Comparison of ENCODE assay signal across 5 worm cellular contexts in the genomic region with DNA sequence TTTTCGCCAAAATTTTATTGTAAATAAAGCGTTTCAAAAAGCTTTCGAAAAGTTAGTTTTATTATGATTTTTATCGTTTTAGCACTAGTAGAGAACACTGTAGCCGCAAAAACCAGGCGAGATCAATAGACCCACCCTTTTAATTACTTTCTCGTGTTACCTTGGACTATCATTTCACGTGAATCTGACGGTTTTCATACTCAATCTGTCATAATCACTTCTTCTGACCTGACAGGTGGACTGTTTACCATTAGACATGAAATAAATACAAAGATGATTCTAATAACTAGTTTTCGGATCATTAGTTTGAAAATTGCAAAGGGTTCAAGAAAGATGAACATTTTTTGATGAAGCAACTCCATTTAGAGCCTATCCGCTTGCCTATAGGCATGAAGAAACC.
TF ChIP-seq lines count a peak whose summit lies in the region.

No protein-coding gene starts in this region.

TF ChIP-seq in whole organism, L1 larva, 84 proteins besides CTCF, POLR2A, EP300 and RAD21:
- TF ChIP-seq lin-14 (GFP tag; optimal IDR thresholded peaks at IDR 0.05; lab: Kevin White, UChicago) (peak; percentile 46), lsy-2 (tag; optimal IDR thresholded peaks at IDR 0.05; lab: Kevin White, UChicago) (peak in 1 of 2 experiments; percentile 2), nhr-19 (GFP tag; conservative IDR thresholded peaks at IDR 0.05; lab: Robert Waterston, UW) (peak; percentile 40), lin-35 (GFP tag; optimal IDR thresholded peaks at IDR 0.05; lab: Kevin White, UChicago) (peak in 1 of 2 experiments; percentile 56), nhr-47 (tag; optimal IDR thresholded peaks at IDR 0.05; lab: Kevin White, UChicago) (no peak), nhr-85 (tag; lab: Kevin White, UChicago) (peak; percentile 80), unc-130 (tag; optimal IDR thresholded peaks at IDR 0.05; lab: Kevin White, UChicago) (peak; percentile 37), mdl-1 (tag; optimal IDR thresholded peaks at IDR 0.05; lab: Kevin White, UChicago) (peak in 1 of 2 experiments; percentile 57), nhr-20 (tag; optimal IDR thresholded peaks at IDR 0.05; lab: Kevin White, UChicago) (peak; percentile 74), snu-23 (GFP tag; optimal IDR thresholded peaks at IDR 0.05; lab: Kevin White, UChicago) (peak; percentile 40), blmp-1 (tag; optimal IDR thresholded peaks at IDR 0.05; lab: Kevin White, UChicago) (peak; percentile 78), elt-3 (tag; optimal IDR thresholded peaks at IDR 0.05; lab: Kevin White, UChicago) (peak in 5 of 6 experiments; percentile 44 to 85 (median 69)), grh-1 (GFP tag; IDR thresholded peaks at IDR 0.05; lab: Robert Waterston, UW) (no peak), nhr-71 (tag; optimal IDR thresholded peaks at IDR 0.05; lab: Kevin White, UChicago) (peak; percentile 47), unc-62 (GFP tag; optimal IDR thresholded peaks at IDR 0.05; lab: Kevin White, UChicago) (no peak), tbx-2 (tag; optimal IDR thresholded peaks at IDR 0.05; lab: Kevin White, UChicago) (peak; percentile 57), swsn-7 (tag; optimal IDR thresholded peaks at IDR 0.05; lab: Kevin White, UChicago) (no peak)
TF ChIP-seq in whole organism, L1 larva: peak in this region for 13.

TF ChIP-seq in whole organism, L2 larva, 48 proteins besides CTCF, POLR2A, EP300 and RAD21:
- TF ChIP-seq mab-5 (tag; optimal IDR thresholded peaks at IDR 0.05; lab: Kevin White, UChicago) (peak; percentile 27), alr-1 (tag; optimal IDR thresholded peaks at IDR 0.05; lab: Kevin White, UChicago) (no peak), blmp-1 (tag; optimal IDR thresholded peaks at IDR 0.05; lab: Kevin White, UChicago; ENCODE audit: insufficient read depth) (peak; percentile 55), elt-3 (tag; optimal IDR thresholded peaks at IDR 0.05; lab: Kevin White, UChicago) (no peak), nhr-129 (tag; optimal IDR thresholded peaks at IDR 0.05; lab: Kevin White, UChicago) (no peak), mdl-1 (tag; optimal IDR thresholded peaks at IDR 0.05; lab: Kevin White, UChicago) (peak in 1 of 2 experiments; percentile 12), nhr-25 (tag; optimal IDR thresholded peaks at IDR 0.05; lab: Kevin White, UChicago) (peak; percentile 71), crh-2 (tag; optimal IDR thresholded peaks at IDR 0.05; lab: Kevin White, UChicago) (peak; percentile 14), Y55F3AM.14 (GFP tag; optimal IDR thresholded peaks at IDR 0.05; lab: Kevin White, UChicago) (no peak), nhr-21 (tag; optimal IDR thresholded peaks at IDR 0.05; lab: Kevin White, UChicago) (peak; percentile 57), sma-3 (GFP tag; optimal IDR thresholded peaks at IDR 0.05; lab: Kevin White, UChicago) (peak; percentile 44), sma-9 (GFP tag; optimal IDR thresholded peaks at IDR 0.05; lab: Kevin White, UChicago) (peak; percentile 78), sma-9 (tag; optimal IDR thresholded peaks at IDR 0.05; lab: Kevin White, UChicago) (no peak)

TF ChIP-seq in whole organism, L3 larva, 47 proteins besides CTCF, POLR2A, EP300 and RAD21 (continues in another document):
- TF ChIP-seq pha-4 (tag; optimal IDR thresholded peaks at IDR 0.05; lab: Kevin White, UChicago) = no peak
- no peak for TF ChIP-seq nhr-67 (tag; optimal IDR thresholded peaks at IDR 0.05; lab: Kevin White, UChicago)
- TF ChIP-seq elt-2 (tag; optimal IDR thresholded peaks at IDR 0.05; lab: Kevin White, UChicago) = no peak
- no peak for TF ChIP-seq lsy-12 (tag; optimal IDR thresholded peaks at IDR 0.05; lab: Kevin White, UChicago)
- no peak for TF ChIP-seq skn-1 (tag; optimal IDR thresholded peaks at IDR 0.05; lab: Kevin White, UChicago)
- peak; percentile 64 for TF ChIP-seq nhr-25 (tag; optimal IDR thresholded peaks at IDR 0.05; lab: Kevin White, UChicago)
- TF ChIP-seq ceh-9 (tag; optimal IDR thresholded peaks at IDR 0.05; lab: Kevin White, UChicago) = no peak
- no peak for TF ChIP-seq hmg-11 (tag; optimal IDR thresholded peaks at IDR 0.05; lab: Kevin White, UChicago)
- no peak for TF ChIP-seq elt-3 (tag; optimal IDR thresholded peaks at IDR 0.05; lab: Kevin White, UChicago)
- no peak for TF ChIP-seq ceh-16 (tag; optimal IDR thresholded peaks at IDR 0.05; lab: Kevin White, UChicago)
- TF ChIP-seq nhr-12 (tag; optimal IDR thresholded peaks at IDR 0.05; lab: Kevin White, UChicago) = no peak
- peak; percentile 70 for TF ChIP-seq nhr-23 (tag; optimal IDR thresholded peaks at IDR 0.05; lab: Kevin White, UChicago)
- no peak for TF ChIP-seq unc-39 (tag; optimal IDR thresholded peaks at IDR 0.05; lab: Kevin White, UChicago)
- no peak for TF ChIP-seq ztf-4 (tag; optimal IDR thresholded peaks at IDR 0.05; lab: Kevin White, UChicago)
- TF ChIP-seq fos-1 (tag; optimal IDR thresholded peaks at IDR 0.05; lab: Kevin White, UChicago) = no peak
- TF ChIP-seq mml-1 (tag; optimal IDR thresholded peaks at IDR 0.05; lab: Kevin White, UChicago) = no peak
- no peak for TF ChIP-seq tbx-2 (tag; optimal IDR thresholded peaks at IDR 0.05; lab: Kevin White, UChicago)
- peak; percentile 80 for TF ChIP-seq unc-62 (GFP tag; optimal IDR thresholded peaks at IDR 0.05; lab: Kevin White, UChicago)
- peak; percentile 37 for TF ChIP-seq mdl-1 (tag; optimal IDR thresholded peaks at IDR 0.05; lab: Kevin White, UChicago)
- TF ChIP-seq nhr-43 (tag; optimal IDR thresholded peaks at IDR 0.05; lab: Kevin White, UChicago; ENCODE audit: poor library complexity, severe bottlenecking) = peak; percentile 11
- TF ChIP-seq nhr-77 (tag; optimal IDR thresholded peaks at IDR 0.05; lab: Kevin White, UChicago) = no peak

TF ChIP-seq in whole organism, L4 larva, 104 proteins besides CTCF, POLR2A, EP300 and RAD21 (continues in another document):
- TF ChIP-seq snpc-1.2 (GFP tag; IDR thresholded peaks at IDR 0.05; lab: Robert Waterston, UW) (no peak), mdl-1 (tag; optimal IDR thresholded peaks at IDR 0.05; lab: Kevin White, UChicago) (peak in 1 of 2 experiments; percentile 84), pha-4 (GFP tag; IDR thresholded peaks at IDR 0.05; lab: Robert Waterston, UW) (no peak), pha-4 (tag; optimal IDR thresholded peaks at IDR 0.05; lab: Kevin White, UChicago) (no peak), duxl-1 (tag; optimal IDR thresholded peaks at IDR 0.05; lab: Kevin White, UChicago; ENCODE audit: poor library complexity) (no peak), hlh-30 (tag; optimal IDR thresholded peaks at IDR 0.05; lab: Kevin White, UChicago; ENCODE audit: insufficient read depth) (peak; percentile 58), daf-16 (GFP tag; optimal IDR thresholded peaks at IDR 0.05; lab: Kevin White, UChicago) (no peak), daf-16 (tag; optimal IDR thresholded peaks at IDR 0.05; lab: Kevin White, UChicago) (no peak), saeg-2 (GFP tag; IDR thresholded peaks at IDR 0.05; lab: Robert Waterston, UW) (no peak), ama-1 (optimal IDR thresholded peaks at IDR 0.05; lab: Kevin White, UChicago) (no peak), spr-3 (GFP tag; optimal IDR thresholded peaks at IDR 0.05; lab: Kevin White, UChicago) (no peak), dmd-6 (GFP tag; IDR thresholded peaks at IDR 0.05; lab: Robert Waterston, UW) (0 out of 2 replicates have a peak, but pooled peaks have one; percentile 9), aha-1 (tag; lab: Kevin White, UChicago) (peak; percentile 39), F26F4.8 (GFP tag; conservative IDR thresholded peaks at IDR 0.05; lab: Robert Waterston, UW) (no peak), lin-29 (GFP tag; IDR thresholded peaks at IDR 0.05; lab: Robert Waterston, UW) (no peak), ZK546.5 (tag; optimal IDR thresholded peaks at IDR 0.05; lab: Kevin White, UChicago) (no peak), hif-1 (tag; optimal IDR thresholded peaks at IDR 0.05; lab: Kevin White, UChicago) (no peak), fos-1 (tag; optimal IDR thresholded peaks at IDR 0.05; lab: Kevin White, UChicago) (no peak), nhr-28 (tag; optimal IDR thresholded peaks at IDR 0.05; lab: Kevin White, UChicago) (peak; percentile 68), skn-1 (tag; optimal IDR thresholded peaks at IDR 0.05; lab: Kevin White, UChicago) (no peak), F44E2.7 (GFP tag; IDR thresholded peaks at IDR 0.05; lab: Robert Waterston, UW) (no peak), lin-1 (GFP tag; IDR thresholded peaks at IDR 0.05; lab: Robert Waterston, UW) (no peak)

TF ChIP-seq in whole organism, young adult, 124 proteins besides CTCF, POLR2A, EP300 and RAD21:
- TF ChIP-seq Y56A3A.18 (GFP tag; IDR thresholded peaks at IDR 0.05; lab: Robert Waterston, UW) (no peak), unc-62 (GFP tag; optimal IDR thresholded peaks at IDR 0.05; lab: Kevin White, UChicago) (peak; percentile 43)
